Comparison of ENCODE assay signal across 4 fruit fly cellular contexts in genomic region chrX:19297899-19298784, dm6.
TF ChIP-seq lines count a peak whose summit lies in the region.

Gene CG8034 (minus strand): TSS chrX:19298162.

TF ChIP-seq in whole organism, adult, 20 proteins besides CTCF, POLR2A, EP300 and RAD21 (continued from another document):
- TF ChIP-seq Hr96 (GFP tag; optimal IDR thresholded peaks at IDR 0.05; lab: Kevin White, UChicago) (peak; percentile 97), CG14711 (tag; optimal IDR thresholded peaks at IDR 0.05; lab: Kevin White, UChicago) (peak; percentile 87)

TF ChIP-seq in whole organism, embryonic, 481 proteins besides CTCF, POLR2A, EP300 and RAD21 (continued from another document and continues in another):
- peak; percentile 13 for TF ChIP-seq D (optimal IDR thresholded peaks at IDR 0.05; lab: Kevin White, UChicago)
- peak; percentile 97 for TF ChIP-seq D (GFP tag; optimal IDR thresholded peaks at IDR 0.05; lab: Kevin White, UChicago)
- peak; percentile 97 for TF ChIP-seq lmd (GFP tag; IDR thresholded peaks at IDR 0.05; lab: Robert Waterston, UW)
- peak; percentile 36; the same call in 1 of the 2 replicates for TF ChIP-seq Dref (GFP tag; IDR thresholded peaks at IDR 0.05; lab: Robert Waterston, UW)
- TF ChIP-seq CG2120 (GFP tag; optimal IDR thresholded peaks at IDR 0.05; lab: Kevin White, UChicago) = peak; percentile 98
- peak; percentile 90 for TF ChIP-seq CG14050 (GFP tag; IDR thresholded peaks at IDR 0.05; lab: Robert Waterston, UW)
- peak; percentile 97 for TF ChIP-seq pho (GFP tag; optimal IDR thresholded peaks at IDR 0.05; lab: Kevin White, UChicago)
- peak; percentile 91 for TF ChIP-seq Nf-YC (tag; optimal IDR thresholded peaks at IDR 0.05; lab: Kevin White, UChicago)
- peak; percentile 97 for TF ChIP-seq Xbp1 (GFP tag; optimal IDR thresholded peaks at IDR 0.05; lab: Kevin White, UChicago)
- peak; percentile 96 for TF ChIP-seq CG15011 (GFP tag; optimal IDR thresholded peaks at IDR 0.05; lab: Kevin White, UChicago)
- peak; percentile 61 for TF ChIP-seq CG9797 (GFP tag; optimal IDR thresholded peaks at IDR 0.05; lab: Kevin White, UChicago)
- TF ChIP-seq CG8765 (GFP tag; IDR thresholded peaks at IDR 0.05; lab: Robert Waterston, UW) = peak; percentile 92
- TF ChIP-seq sisA (GFP tag; IDR thresholded peaks at IDR 0.05; lab: Robert Waterston, UW) = peak; percentile 94
- peak; percentile 89 for TF ChIP-seq Poxn (GFP tag; IDR thresholded peaks at IDR 0.05; lab: Robert Waterston, UW)
- TF ChIP-seq otp (GFP tag; IDR thresholded peaks at IDR 0.05; lab: Robert Waterston, UW) = peak; percentile 86
- TF ChIP-seq Doc2 (GFP tag; IDR thresholded peaks at IDR 0.05; lab: Robert Waterston, UW) = peak; percentile 88
- peak; percentile 99 for TF ChIP-seq Med (GFP tag; lab: Kevin White, UChicago)
- peak; percentile 95 for TF ChIP-seq gsb-n (tag; optimal IDR thresholded peaks at IDR 0.05; lab: Kevin White, UChicago)
- TF ChIP-seq CG11723 (GFP tag; optimal IDR thresholded peaks at IDR 0.05; lab: Kevin White, UChicago) = peak; percentile 96
- peak; percentile 37 for TF ChIP-seq BEAF-32 (GFP tag; optimal IDR thresholded peaks at IDR 0.05; lab: Kevin White, UChicago)
- TF ChIP-seq CG7786 (GFP tag; optimal IDR thresholded peaks at IDR 0.05; lab: Kevin White, UChicago) = peak; percentile 96
- peak; percentile 95 for TF ChIP-seq seq (GFP tag; IDR thresholded peaks at IDR 0.05; lab: Robert Waterston, UW)
- TF ChIP-seq Rx (GFP tag; IDR thresholded peaks at IDR 0.05; lab: Robert Waterston, UW) = peak; percentile 89
- TF ChIP-seq disco-r (GFP tag; optimal IDR thresholded peaks at IDR 0.05; lab: Kevin White, UChicago) = peak; percentile 89
- peak; percentile 97 for TF ChIP-seq Chrac-16 (GFP tag; optimal IDR thresholded peaks at IDR 0.05; lab: Kevin White, UChicago)
- TF ChIP-seq CG15073 (GFP tag; optimal IDR thresholded peaks at IDR 0.05; lab: Kevin White, UChicago) = peak; percentile 55
- TF ChIP-seq CG43689 (GFP tag; IDR thresholded peaks at IDR 0.05; lab: Robert Waterston, UW) = peak; percentile 68
- peak; percentile 83 for TF ChIP-seq NFAT (GFP tag; IDR thresholded peaks at IDR 0.05; lab: Robert Waterston, UW)
- TF ChIP-seq fru (optimal IDR thresholded peaks at IDR 0.05; lab: Kevin White, UChicago) = no peak
- TF ChIP-seq Hey (tag; optimal IDR thresholded peaks at IDR 0.05; lab: Kevin White, UChicago) = peak; percentile 81
- TF ChIP-seq C15 (GFP tag; IDR thresholded peaks at IDR 0.05; lab: Robert Waterston, UW) = peak; percentile 80; the same call in 1 of the 3 replicates
- peak; percentile 88 for TF ChIP-seq ac (GFP tag; optimal IDR thresholded peaks at IDR 0.05; lab: Kevin White, UChicago)
- TF ChIP-seq CG12071 (GFP tag; optimal IDR thresholded peaks at IDR 0.05; lab: Kevin White, UChicago) = peak; percentile 93
- 0 out of 3 replicates have a peak, but pooled peaks have one; percentile 61 for TF ChIP-seq CG2199 (GFP tag; IDR thresholded peaks at IDR 0.05; lab: Robert Waterston, UW)
- peak; percentile 91 for TF ChIP-seq cato (GFP tag; optimal IDR thresholded peaks at IDR 0.05; lab: Kevin White, UChicago; ENCODE audit: borderline replicate concordance)
- TF ChIP-seq Oli (tag; optimal IDR thresholded peaks at IDR 0.05; lab: Kevin White, UChicago) = peak; percentile 98
- TF ChIP-seq Asciz (GFP tag; optimal IDR thresholded peaks at IDR 0.05; lab: Kevin White, UChicago) = peak; percentile 93
- peak; percentile 98 for TF ChIP-seq CG18619 (GFP tag; optimal IDR thresholded peaks at IDR 0.05; lab: Kevin White, UChicago)
- peak; percentile 86 for TF ChIP-seq ap (GFP tag; IDR thresholded peaks at IDR 0.05; lab: Robert Waterston, UW)
- peak; percentile 58 for TF ChIP-seq Scr (GFP tag; IDR thresholded peaks at IDR 0.05; lab: Robert Waterston, UW; ENCODE audit: partially characterized antibody)
- peak; percentile 85 for TF ChIP-seq Lhr (GFP tag; optimal IDR thresholded peaks at IDR 0.05; lab: Kevin White, UChicago)
- TF ChIP-seq Blimp-1 (GFP tag; optimal IDR thresholded peaks at IDR 0.05; lab: Kevin White, UChicago) = peak; percentile 92
- peak; percentile 92 for TF ChIP-seq E2f1 (GFP tag; IDR thresholded peaks at IDR 0.05; lab: Robert Waterston, UW)

TF ChIP-seq in whole organism, prepupa, 60 proteins besides CTCF, POLR2A, EP300 and RAD21 (continued from another document):
- peak; percentile 97 for TF ChIP-seq spab (GFP tag; optimal IDR thresholded peaks at IDR 0.05; lab: Kevin White, UChicago)
- peak; percentile 97 for TF ChIP-seq CG6808 (GFP tag; optimal IDR thresholded peaks at IDR 0.05; lab: Kevin White, UChicago)
- peak; percentile 98 for TF ChIP-seq acj6 (GFP tag; optimal IDR thresholded peaks at IDR 0.05; lab: Kevin White, UChicago)
- peak; percentile 97 for TF ChIP-seq CG3919 (GFP tag; optimal IDR thresholded peaks at IDR 0.05; lab: Kevin White, UChicago)
- TF ChIP-seq Hr39 (GFP tag; optimal IDR thresholded peaks at IDR 0.05; lab: Kevin White, UChicago) = peak; percentile 97
- TF ChIP-seq CG8632 (GFP tag; optimal IDR thresholded peaks at IDR 0.05; lab: Kevin White, UChicago) = peak; percentile 98
- TF ChIP-seq CG11902 (GFP tag; optimal IDR thresholded peaks at IDR 0.05; lab: Kevin White, UChicago) = peak; percentile 97
- peak; percentile 98 for TF ChIP-seq Hr4 (GFP tag; optimal IDR thresholded peaks at IDR 0.05; lab: Kevin White, UChicago)
- TF ChIP-seq Ets96B (tag; optimal IDR thresholded peaks at IDR 0.05; lab: Kevin White, UChicago) = peak; percentile 97
- peak; percentile 97 for TF ChIP-seq CG34406 (GFP tag; optimal IDR thresholded peaks at IDR 0.05; lab: Kevin White, UChicago)
- peak; percentile 96 to 98 for TF ChIP-seq ss (GFP tag; optimal IDR thresholded peaks at IDR 0.05; lab: Kevin White, UChicago)
- TF ChIP-seq Smox (GFP tag; optimal IDR thresholded peaks at IDR 0.05; lab: Kevin White, UChicago) = peak; percentile 98
- peak; percentile 99 for TF ChIP-seq CG32006 (GFP tag; optimal IDR thresholded peaks at IDR 0.05; lab: Kevin White, UChicago)
- TF ChIP-seq Eip75B (GFP tag; optimal IDR thresholded peaks at IDR 0.05; lab: Kevin White, UChicago) = peak; percentile 99
- peak; percentile 99 for TF ChIP-seq CG10669 (GFP tag; optimal IDR thresholded peaks at IDR 0.05; lab: Kevin White, UChicago)
- peak; percentile 83 for TF ChIP-seq fd85E (GFP tag; optimal IDR thresholded peaks at IDR 0.05; lab: Kevin White, UChicago)
- peak; percentile 98 for TF ChIP-seq CG6276 (GFP tag; optimal IDR thresholded peaks at IDR 0.05; lab: Kevin White, UChicago)
- TF ChIP-seq CG1621 (tag; optimal IDR thresholded peaks at IDR 0.05; lab: Kevin White, UChicago) = peak; percentile 95
- TF ChIP-seq vri (GFP tag; optimal IDR thresholded peaks at IDR 0.05; lab: Kevin White, UChicago) = peak; percentile 95
- peak; percentile 95 for TF ChIP-seq CG9139 (GFP tag; optimal IDR thresholded peaks at IDR 0.05; lab: Kevin White, UChicago)
- TF ChIP-seq Sox102F (GFP tag; optimal IDR thresholded peaks at IDR 0.05; lab: Kevin White, UChicago) = peak; percentile 98
- peak; percentile 99 for TF ChIP-seq topi (GFP tag; optimal IDR thresholded peaks at IDR 0.05; lab: Kevin White, UChicago)
- TF ChIP-seq Lpt (GFP tag; optimal IDR thresholded peaks at IDR 0.05; lab: Kevin White, UChicago) = peak; percentile 98
- TF ChIP-seq net (GFP tag; optimal IDR thresholded peaks at IDR 0.05; lab: Kevin White, UChicago) = peak; percentile 98
- TF ChIP-seq CG10631 (GFP tag; optimal IDR thresholded peaks at IDR 0.05; lab: Kevin White, UChicago) = peak; percentile 98
- TF ChIP-seq Gug (GFP tag; IDR thresholded peaks at IDR 0.05; lab: Robert Waterston, UW) = peak; percentile 95
- TF ChIP-seq eg (GFP tag; IDR thresholded peaks at IDR 0.05; lab: Robert Waterston, UW) = peak; percentile 95
- TF ChIP-seq Hr38 (GFP tag; optimal IDR thresholded peaks at IDR 0.05; lab: Kevin White, UChicago) = no peak
- peak; percentile 96 for TF ChIP-seq Ets21C (GFP tag; optimal IDR thresholded peaks at IDR 0.05; lab: Kevin White, UChicago)
- TF ChIP-seq cyc (GFP tag; optimal IDR thresholded peaks at IDR 0.05; lab: Kevin White, UChicago) = peak; percentile 97
- peak; percentile 95 for TF ChIP-seq CG11294 (GFP tag; IDR thresholded peaks at IDR 0.05; lab: Robert Waterston, UW)
- peak; percentile 99 for TF ChIP-seq svp (GFP tag; lab: Kevin White, UChicago)
- peak; percentile 98 for TF ChIP-seq CG4318 (GFP tag; optimal IDR thresholded peaks at IDR 0.05; lab: Kevin White, UChicago)
- peak; percentile 98 for TF ChIP-seq Sox14 (GFP tag; optimal IDR thresholded peaks at IDR 0.05; lab: Kevin White, UChicago)
- TF ChIP-seq dsx (GFP tag; optimal IDR thresholded peaks at IDR 0.05; lab: Kevin White, UChicago; ENCODE audit: poor library complexity, severe bottlenecking) = peak; percentile 95
- peak; percentile 98 for TF ChIP-seq CG3032 (tag; optimal IDR thresholded peaks at IDR 0.05; lab: Kevin White, UChicago)
- peak; percentile 97 for TF ChIP-seq CG7368 (GFP tag; optimal IDR thresholded peaks at IDR 0.05; lab: Kevin White, UChicago)
- peak; percentile 84 for TF ChIP-seq fkh (GFP tag; optimal IDR thresholded peaks at IDR 0.05; lab: Kevin White, UChicago)
- TF ChIP-seq Blimp-1 (GFP tag; optimal IDR thresholded peaks at IDR 0.05; lab: Kevin White, UChicago) = peak; percentile 91
- TF ChIP-seq dac (GFP tag; optimal IDR thresholded peaks at IDR 0.05; lab: Kevin White, UChicago) = peak; percentile 99
- TF ChIP-seq esn (GFP tag; optimal IDR thresholded peaks at IDR 0.05; lab: Kevin White, UChicago) = peak; percentile 98

TF ChIP-seq in whole organism, wandering third instar larva, 38 proteins besides CTCF, POLR2A, EP300 and RAD21 (continued from another document):
- TF ChIP-seq sv (GFP tag; optimal IDR thresholded peaks at IDR 0.05; lab: Kevin White, UChicago) (peak; percentile 91), jim (GFP tag; optimal IDR thresholded peaks at IDR 0.05; lab: Kevin White, UChicago) (no peak), Abd-B (GFP tag; optimal IDR thresholded peaks at IDR 0.05; lab: Kevin White, UChicago) (no peak), dmrt93B (GFP tag; optimal IDR thresholded peaks at IDR 0.05; lab: Kevin White, UChicago) (peak; percentile 97), dsf (GFP tag; optimal IDR thresholded peaks at IDR 0.05; lab: Kevin White, UChicago; ENCODE audit: borderline replicate concordance) (peak; percentile 74), woc (GFP tag; optimal IDR thresholded peaks at IDR 0.05; lab: Kevin White, UChicago) (peak; percentile 96), Mio (GFP tag; optimal IDR thresholded peaks at IDR 0.05; lab: Kevin White, UChicago) (peak; percentile 80), Hr78 (GFP tag; optimal IDR thresholded peaks at IDR 0.05; lab: Kevin White, UChicago) (no peak), N (GFP tag; optimal IDR thresholded peaks at IDR 0.05; lab: Kevin White, UChicago) (peak; percentile 22), dl (GFP tag; optimal IDR thresholded peaks at IDR 0.05; lab: Kevin White, UChicago; ENCODE audit: insufficient read depth in 1 of 2, partially characterized antibody in 2 of 2) (peak in 1 of 2 experiments; percentile 37), tai (GFP tag; optimal IDR thresholded peaks at IDR 0.05; lab: Kevin White, UChicago) (peak; percentile 82), Dfd (GFP tag; optimal IDR thresholded peaks at IDR 0.05; lab: Kevin White, UChicago) (peak; percentile 96), brk (GFP tag; optimal IDR thresholded peaks at IDR 0.05; lab: Kevin White, UChicago) (peak; percentile 87), Myc (optimal IDR thresholded peaks at IDR 0.05; lab: Kevin White, UChicago) (no peak), Rel (GFP tag; optimal IDR thresholded peaks at IDR 0.05; lab: Kevin White, UChicago) (peak; percentile 52), Rel (tag; optimal IDR thresholded peaks at IDR 0.05; lab: Kevin White, UChicago) (peak; percentile 86)
